Worm (Caenorhabditis elegans): Measurements from ENCODE around the gene cpg-24.

- TF ChIP-seq him-1 (tag; optimal IDR thresholded peaks at IDR 0.05) (no peak), W03F9.2 (tag; optimal IDR thresholded peaks at IDR 0.05) (no peak), dao-5 (tag; optimal IDR thresholded peaks at IDR 0.05) (no peak)
These were observed 29.0 kb downstream of the cpg-24 start for ce11 chrIV:1660735-1661134.

Data from whole organism, L4/young adult.